Fruit fly (Drosophila melanogaster) whole organism, embryonic: ENCODE measurements around the gene ATP7.

Experiments used
- Ada2b ChIP-seq: fragments of 200-800 bp; sonication (Bioruptor generic); IDR thresholded peaks from 2 replicates; pipeline ENCODE4 v1.3.6; 2022; ENCODE audit warnings: missing biosample characterization, missing genetic modification characterization
- Antp ChIP-seq: fragments of 200-800 bp; sonication (Bioruptor generic); optimal IDR thresholded peaks from 3 replicates; lab custom pipeline; 2016; ENCODE audit warnings: missing biosample characterization, missing genetic modification characterization
- CG10321 ChIP-seq: fragments of 200-800 bp; sonication (Bioruptor generic); IDR thresholded peaks from 2 replicates; pipeline ENCODE4 v1.3.6; 2022; ENCODE audit warnings: missing biosample characterization, missing genetic modification characterization
- CG11398 ChIP-seq: fragments of 200-800 bp; sonication (Bioruptor generic); optimal IDR thresholded peaks from 2 replicates; lab custom pipeline; 2016; ENCODE audit warnings: missing biosample characterization, missing genetic modification characterization
- CG1233 ChIP-seq: fragments of 200-800 bp; sonication (Bioruptor generic); optimal IDR thresholded peaks from 4 replicates; lab custom pipeline; 2018; ENCODE audit warnings: missing biosample characterization, mild to moderate bottlenecking, missing genetic modification characterization
- CG13123 ChIP-seq: fragments of 200-800 bp; sonication (Bioruptor generic); optimal IDR thresholded peaks from 2 replicates; lab custom pipeline; 2016; ENCODE audit warnings: missing biosample characterization, missing genetic modification characterization
- CG13424 ChIP-seq: fragments of 200-800 bp; sonication (Bioruptor generic); optimal IDR thresholded peaks from 2 replicates; lab custom pipeline; 2019; ENCODE audit warnings: missing biosample characterization, mild to moderate bottlenecking, missing genetic modification characterization, moderate library complexity
- CG15514 ChIP-seq: fragments of 200-800 bp; sonication (Bioruptor generic); optimal IDR thresholded peaks from 3 replicates; lab custom pipeline; 2017; ENCODE audit warnings: missing biosample characterization, missing genetic modification characterization, mild to moderate bottlenecking, moderate library complexity, missing genetic modification reagents
- CG18011 ChIP-seq: fragments of 200-800 bp; sonication (Bioruptor generic); optimal IDR thresholded peaks from 2 replicates; lab custom pipeline; 2017; ENCODE audit warnings: missing biosample characterization, missing genetic modification characterization, mild to moderate bottlenecking, moderate library complexity, missing genotype
- CG2202 ChIP-seq: fragments of 200-800 bp; sonication (Bioruptor generic); optimal IDR thresholded peaks from 2 replicates; lab custom pipeline; 2018; ENCODE audit warnings: missing biosample characterization, mild to moderate bottlenecking, missing genetic modification characterization
- CG31388 ChIP-seq: fragments of 200-800 bp; sonication (Bioruptor generic); optimal IDR thresholded peaks from 2 replicates; lab custom pipeline; 2016; ENCODE audit warnings: missing biosample characterization, missing genetic modification characterization
- CG33557 ChIP-seq: fragments of 200-800 bp; sonication (Bioruptor generic); optimal IDR thresholded peaks from 2 replicates; lab custom pipeline; 2019; ENCODE audit warnings: missing biosample characterization, mild to moderate bottlenecking, missing genetic modification characterization, moderate library complexity
- CG4424 ChIP-seq: fragments of 200-800 bp; sonication (Bioruptor generic); optimal IDR thresholded peaks from 3 replicates; lab custom pipeline; 2016; ENCODE audit warnings: missing biosample characterization, missing genetic modification characterization
- CG4617 ChIP-seq: fragments of 200-800 bp; sonication (Bioruptor generic); optimal IDR thresholded peaks from 3 replicates; lab custom pipeline; 2016; ENCODE audit warnings: missing biosample characterization, missing genetic modification characterization, borderline replicate concordance
- CG4730 ChIP-seq: fragments of 200-800 bp; sonication (Bioruptor generic); IDR thresholded peaks from 2 replicates; pipeline ENCODE4 v1.3.6; 2022; ENCODE audit warnings: missing biosample characterization, missing genetic modification characterization
- CG6254 ChIP-seq: fragments of 200-800 bp; sonication (Bioruptor generic); optimal IDR thresholded peaks from 3 replicates; lab custom pipeline; 2017; ENCODE audit warnings: mild to moderate bottlenecking, missing biosample characterization, missing genetic modification reagents, missing genetic modification characterization
- CG9817 ChIP-seq: fragments of 200-800 bp; sonication (Bioruptor generic); optimal IDR thresholded peaks from 2 replicates; lab custom pipeline; 2018; ENCODE audit warnings: missing biosample characterization, mild to moderate bottlenecking, missing genetic modification characterization, moderate library complexity
- Eip74EF ChIP-seq, 2 experiments: fragments of 200-800 bp in 1 of 2; fragments of >200 bp in 1 of 2; sonication (Bioruptor generic) in 1 of 2; optimal IDR thresholded peaks; 2 replicates each; lab custom pipeline; 2017 to 2019; ENCODE audit warnings: missing biosample characterization in 2 of 2, missing genetic modification characterization in 2 of 2, mild to moderate bottlenecking in 1 of 2, moderate library complexity in 1 of 2
- HLH3B ChIP-seq: fragments of 200-800 bp; sonication (Bioruptor generic); IDR thresholded peaks from 2 replicates; pipeline ENCODE4 v1.3.6; 2022; ENCODE audit warnings: missing biosample characterization, missing genetic modification characterization
- MTF-1 ChIP-seq: fragments of 200-800 bp; sonication (Bioruptor generic); optimal IDR thresholded peaks from 2 replicates; lab custom pipeline; 2018; ENCODE audit warnings: missing biosample characterization, mild to moderate bottlenecking, missing genetic modification characterization, borderline replicate concordance
- Nf-YB ChIP-seq: fragments of 200-800 bp; sonication (Bioruptor generic); optimal IDR thresholded peaks from 3 replicates; lab custom pipeline; 2019; ENCODE audit warnings: missing biosample characterization, mild to moderate bottlenecking, missing genetic modification characterization, moderate library complexity
- NfI ChIP-seq: fragments of 200-800 bp; sonication (Bioruptor generic); optimal IDR thresholded peaks from 3 replicates; lab custom pipeline; 2018; ENCODE audit warnings: missing biosample characterization, mild to moderate bottlenecking, missing genetic modification characterization, moderate library complexity
- Oli ChIP-seq: fragments of 200-800 bp; sonication (Bioruptor generic); optimal IDR thresholded peaks from 2 replicates; lab custom pipeline; 2018; ENCODE audit warnings: missing biosample characterization, mild to moderate bottlenecking, missing genetic modification characterization, moderate library complexity
- PHDP ChIP-seq: fragments of 200-800 bp; sonication (Bioruptor generic); optimal IDR thresholded peaks from 3 replicates; lab custom pipeline; 2018; ENCODE audit warnings: missing biosample characterization, mild to moderate bottlenecking, missing genetic modification characterization, moderate library complexity
- Rx ChIP-seq: fragments of 200-800 bp; sonication (Bioruptor generic); IDR thresholded peaks from 2 replicates; pipeline ENCODE4 v1.3.6; 2022; ENCODE audit warnings: missing biosample characterization, missing genetic modification characterization
- Sox102F ChIP-seq: fragments of 200-800 bp; sonication (Bioruptor generic); optimal IDR thresholded peaks from 2 replicates; lab custom pipeline; 2018; ENCODE audit warnings: missing biosample characterization, mild to moderate bottlenecking, missing genetic modification characterization, moderate library complexity
- al ChIP-seq: fragments of 200-800 bp; sonication (Bioruptor generic); IDR thresholded peaks from 2 replicates; pipeline ENCODE4 v1.3.6; 2022; ENCODE audit warnings: missing biosample characterization, missing genetic modification characterization
- aop ChIP-seq: fragments of 200-800 bp; sonication (Bioruptor generic); IDR thresholded peaks from 2 replicates; pipeline ENCODE4 v1.3.6; 2022; ENCODE audit warnings: missing biosample characterization, missing genetic modification characterization
- chinmo ChIP-seq: fragments of 200-800 bp; sonication (Bioruptor generic); IDR thresholded peaks from 4 replicates; pipeline ENCODE4 v1.3.6; 2022; ENCODE audit warnings: missing biosample characterization, missing genetic modification characterization; ENCODE audit not compliant: partially characterized antibody
- dmrt99B ChIP-seq: fragments of 200-800 bp; sonication (Bioruptor generic); optimal IDR thresholded peaks from 2 replicates; lab custom pipeline; 2018; ENCODE audit warnings: missing biosample characterization, mild to moderate bottlenecking, missing genetic modification characterization, moderate library complexity
- fu2 ChIP-seq: fragments of 200-800 bp; sonication (Bioruptor generic); optimal IDR thresholded peaks from 2 replicates; lab custom pipeline; 2016; ENCODE audit warnings: missing biosample characterization, missing genetic modification characterization
- gsb ChIP-seq: fragments of 200-800 bp; sonication (Bioruptor generic); IDR thresholded peaks from 2 replicates; pipeline ENCODE4 v1.3.6; 2022; ENCODE audit warnings: missing biosample characterization, missing genetic modification characterization
- ind ChIP-seq: fragments of 200-800 bp; sonication (Bioruptor generic); optimal IDR thresholded peaks from 3 replicates; lab custom pipeline; 2016; ENCODE audit warnings: missing biosample characterization, missing genetic modification characterization
- jigr1 ChIP-seq: fragments of 200-800 bp; sonication (Bioruptor generic); IDR thresholded peaks from 3 replicates; pipeline ENCODE4 v1.3.6; 2022; ENCODE audit warnings: missing biosample characterization, missing genetic modification characterization
- lmd ChIP-seq: fragments of 200-800 bp; sonication (Bioruptor generic); IDR thresholded peaks from 2 replicates; pipeline ENCODE4 v1.3.6; 2022; ENCODE audit warnings: missing biosample characterization, missing genetic modification characterization
- mam ChIP-seq: fragments of 200-800 bp; sonication (Bioruptor generic); optimal IDR thresholded peaks from 3 replicates; lab custom pipeline; 2016; ENCODE audit warnings: missing biosample characterization, missing genetic modification characterization
- nerfin-2 ChIP-seq: fragments of 200-800 bp; sonication (Bioruptor generic); IDR thresholded peaks from 2 replicates; pipeline ENCODE4 v1.3.6; 2022; ENCODE audit warnings: missing biosample characterization, missing genetic modification characterization; ENCODE audit not compliant: partially characterized antibody
- pb ChIP-seq: fragments of 200-800 bp; sonication (Bioruptor generic); optimal IDR thresholded peaks from 3 replicates; lab custom pipeline; 2016; ENCODE audit warnings: missing biosample characterization, missing genetic modification characterization
- prd ChIP-seq, 3 experiments: fragments of >200 bp in 2 of 3; fragments of 200-800 bp in 1 of 3; sonication (Bioruptor generic) in 1 of 3; optimal IDR thresholded peaks in 2 of 3; IDR thresholded peaks in 1 of 3; 2 replicates in 2 of 3; 3 replicates in 1 of 3; pipeline versions ENCODE4 v1.3.6 to Lab custom; 2017 to 2022; ENCODE audit warnings: missing biosample characterization in 1 of 3, missing genetic modification characterization in 1 of 3
- pum ChIP-seq: fragments of 200-800 bp; sonication (Bioruptor generic); optimal IDR thresholded peaks from 2 replicates; lab custom pipeline; 2016; ENCODE audit warnings: missing biosample characterization, missing genetic modification characterization
- sc ChIP-seq, 3 experiments: fragments of >200 bp in 2 of 3; fragments of 200-800 bp in 1 of 3; sonication (Bioruptor generic) in 1 of 3; optimal IDR thresholded peaks; 2 replicates in 2 of 3; 3 replicates in 1 of 3; lab custom pipeline; 2017; ENCODE audit warnings: mild to moderate bottlenecking in 1 of 3, missing biosample characterization in 1 of 3, missing genetic modification characterization in 1 of 3, missing genetic modification reagents in 1 of 3
- sna ChIP-seq: fragments of 200-800 bp; sonication (Bioruptor generic); IDR thresholded peaks from 2 replicates; pipeline ENCODE4 v1.3.6; 2022; ENCODE audit warnings: missing biosample characterization, missing genetic modification characterization; ENCODE audit not compliant: partially characterized antibody
- unpg ChIP-seq: fragments of 200-800 bp; sonication (Bioruptor generic); optimal IDR thresholded peaks from 3 replicates; lab custom pipeline; 2018; ENCODE audit warnings: missing biosample characterization, mild to moderate bottlenecking, missing genetic modification characterization, moderate library complexity
- wek ChIP-seq: fragments of 200-800 bp; sonication (Bioruptor generic); optimal IDR thresholded peaks from 3 replicates; lab custom pipeline; 2018; ENCODE audit warnings: missing biosample characterization, mild to moderate bottlenecking, missing genetic modification characterization, moderate library complexity
- yki ChIP-seq: fragments of >200 bp; optimal IDR thresholded peaks from 3 replicates; lab custom pipeline; 2018
- zen ChIP-seq: fragments of 200-800 bp; sonication (Bioruptor generic); optimal IDR thresholded peaks from 3 replicates; lab custom pipeline; 2018; ENCODE audit warnings: missing biosample characterization, mild to moderate bottlenecking, missing genetic modification characterization, moderate library complexity
- zen2 ChIP-seq: fragments of 200-800 bp; sonication (Bioruptor generic); IDR thresholded peaks from 3 replicates; pipeline ENCODE4 v1.3.6; 2022; ENCODE audit warnings: missing biosample characterization, missing genetic modification characterization; ENCODE audit not compliant: partially characterized antibody

The ATP7 gene

dm6 chrX:11848507-11849264, 6.1 kb upstream of the ATP7 start (continued):
- TF ChIP-seq pum: no peak
- no peak for TF ChIP-seq Antp
- TF ChIP-seq wek (GFP tag; lab: Kevin White, UChicago): no peak
- no peak for TF ChIP-seq CG4730
- TF ChIP-seq MTF-1 (GFP tag; lab: Kevin White, UChicago): no peak
- TF ChIP-seq nerfin-2 (GFP tag; lab: Robert Waterston, UW): no peak
- TF ChIP-seq jigr1 (GFP tag; lab: Robert Waterston, UW): no peak
- TF ChIP-seq Oli (tag; lab: Kevin White, UChicago): peak; percentile 54
- no peak for TF ChIP-seq yki
- TF ChIP-seq Eip74EF (GFP tag; optimal IDR thresholded peaks at IDR 0.05; lab: Kevin White, UChicago): peak in 1 of 2 experiments; percentile 32
- no peak for TF ChIP-seq gsb (GFP tag; lab: Robert Waterston, UW)
- peak; percentile 79 for TF ChIP-seq Sox102F (GFP tag; lab: Kevin White, UChicago)
- no peak for TF ChIP-seq mam (GFP tag; lab: Kevin White, UChicago)
- peak; percentile 15 for TF ChIP-seq Nf-YB (GFP tag; lab: Kevin White, UChicago)
- no peak for TF ChIP-seq NfI
- TF ChIP-seq CG4617 (GFP tag; lab: Kevin White, UChicago): no peak
- no peak for TF ChIP-seq CG6254
- TF ChIP-seq CG1233 (GFP tag; lab: Kevin White, UChicago): peak; percentile 16
- TF ChIP-seq CG31388 (GFP tag; lab: Kevin White, UChicago): no peak
- peak; percentile 66 for TF ChIP-seq HLH3B (GFP tag; lab: Robert Waterston, UW)
- TF ChIP-seq sna: no peak
- TF ChIP-seq CG4424 (GFP tag; lab: Kevin White, UChicago): peak; percentile 25
- peak; percentile 79 for TF ChIP-seq dmrt99B
- TF ChIP-seq Ada2b (GFP tag; lab: Robert Waterston, UW): peak; percentile 44; the same call in 1 of the 2 replicates
- TF ChIP-seq CG18011 (GFP tag; lab: Kevin White, UChicago): no peak
- no peak for TF ChIP-seq Rx
- no peak for TF ChIP-seq CG13123
- peak; percentile 10 for TF ChIP-seq CG9817 (tag; lab: Kevin White, UChicago)
- peak; percentile 62 for TF ChIP-seq unpg (GFP tag; lab: Kevin White, UChicago)
- TF ChIP-seq CG15514 (GFP tag; lab: Kevin White, UChicago): peak; percentile 7
- TF ChIP-seq PHDP (tag; lab: Kevin White, UChicago): peak; percentile 53
- no peak for TF ChIP-seq CG2202 (tag; lab: Kevin White, UChicago)
- TF ChIP-seq ind: peak; percentile 13
- no peak for TF ChIP-seq pb (GFP tag; lab: Kevin White, UChicago)
- TF ChIP-seq CG33557 (GFP tag; lab: Kevin White, UChicago): no peak
- TF ChIP-seq lmd (GFP tag; lab: Robert Waterston, UW): peak; percentile 42; the same call in 1 of the 2 replicates
- TF ChIP-seq zen (tag; lab: Kevin White, UChicago): no peak
- no peak for TF ChIP-seq aop (GFP tag; lab: Robert Waterston, UW)
- no peak for TF ChIP-seq chinmo (GFP tag; lab: Robert Waterston, UW)
- no peak for TF ChIP-seq sc (optimal IDR thresholded peaks at IDR 0.05; lab: Kevin White, UChicago)
- no peak for TF ChIP-seq sc (GFP tag; optimal IDR thresholded peaks at IDR 0.05; lab: Kevin White, UChicago)
- TF ChIP-seq al (GFP tag; lab: Robert Waterston, UW): 0 out of 2 replicates have a peak, but pooled peaks have one; percentile 32
- TF ChIP-seq fu2 (GFP tag; lab: Kevin White, UChicago): no peak
- TF ChIP-seq CG10321 (GFP tag; lab: Robert Waterston, UW): no peak
- peak; percentile 47 for TF ChIP-seq CG13424
- TF ChIP-seq prd (optimal IDR thresholded peaks at IDR 0.05; lab: Kevin White, UChicago): no peak
- peak; percentile 38; the same call in 2 of the 3 replicates for TF ChIP-seq prd (GFP tag; IDR thresholded peaks at IDR 0.05; lab: Robert Waterston, UW)
- no peak for TF ChIP-seq CG11398 (GFP tag; lab: Kevin White, UChicago)
- no peak for TF ChIP-seq zen2 (GFP tag; lab: Robert Waterston, UW)
